Fruit fly (Drosophila melanogaster): ENCODE results near the gene dob.

Gene dob

DNA sequence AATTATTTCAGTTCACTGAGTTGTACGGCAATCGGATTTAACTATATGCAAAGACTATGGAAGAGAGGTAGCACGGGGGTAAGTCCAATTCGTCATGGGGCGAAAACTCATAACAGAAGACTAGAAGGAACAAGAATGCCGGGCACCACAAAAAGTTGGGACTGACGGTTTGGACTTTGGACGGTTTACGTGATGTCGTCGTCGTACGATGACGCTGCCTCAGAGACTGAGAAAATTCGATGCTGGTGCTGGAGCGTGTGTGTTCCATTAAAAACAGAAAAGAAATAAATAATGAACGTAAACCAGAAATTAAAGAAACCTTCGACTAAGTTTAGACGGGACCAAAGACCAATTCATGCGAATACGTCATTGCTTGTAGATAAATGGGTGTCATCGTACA is 13.1 kb downstream of the dob start (continued):
- no peak for TF ChIP-seq Sox102F (GFP tag; optimal IDR thresholded peaks at IDR 0.05)
- TF ChIP-seq Met (GFP tag; optimal IDR thresholded peaks at IDR 0.05): no peak
- peak; percentile 13 for TF ChIP-seq Lpt (GFP tag; optimal IDR thresholded peaks at IDR 0.05)
- no peak for TF ChIP-seq CG11902 (GFP tag; optimal IDR thresholded peaks at IDR 0.05)

DNA sequence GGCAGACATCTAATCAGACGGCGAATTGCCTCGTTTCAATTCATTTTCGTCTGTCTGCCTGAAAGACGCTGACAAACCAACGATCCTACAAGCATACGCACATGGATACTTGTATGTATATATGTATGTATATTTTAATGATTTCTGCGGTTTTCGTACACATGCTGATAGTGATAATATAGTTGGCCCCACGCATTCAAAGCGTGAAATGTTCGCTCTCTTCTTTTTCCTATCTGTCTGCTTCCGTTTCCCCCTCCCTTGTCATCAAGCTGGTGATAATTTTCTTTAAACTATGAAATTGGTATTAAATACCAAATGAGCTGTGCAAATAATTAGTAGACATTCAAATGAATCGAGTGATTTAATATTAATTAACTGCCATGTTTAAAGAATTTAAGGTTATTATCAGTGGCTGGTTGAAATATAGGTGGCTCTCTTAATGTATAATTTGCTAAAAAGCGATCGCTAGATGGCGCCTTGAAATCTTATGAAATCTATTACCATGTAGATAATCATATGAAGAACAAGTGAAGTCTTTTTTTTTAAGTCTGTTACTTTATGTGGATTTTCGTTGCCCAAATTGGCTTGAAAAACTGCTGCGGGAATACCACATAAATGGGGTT is 14.1 kb downstream of the dob start, which contains the start of gene CG33177:
CG33177 (plus strand) TSS at position 588 of the 623 bp plus-strand sequence.
- peak; percentile 29 for TF ChIP-seq esn (GFP tag; optimal IDR thresholded peaks at IDR 0.05)
- TF ChIP-seq CG15336 (GFP tag; IDR thresholded peaks at IDR 0.05): no peak
- TF ChIP-seq CG6854 (GFP tag; optimal IDR thresholded peaks at IDR 0.05): no peak
- no peak for TF ChIP-seq CG3032 (tag; optimal IDR thresholded peaks at IDR 0.05)
- no peak for TF ChIP-seq CG8632 (GFP tag; optimal IDR thresholded peaks at IDR 0.05)
- no peak for TF ChIP-seq eg (GFP tag; IDR thresholded peaks at IDR 0.05)
- TF ChIP-seq CG10631 (GFP tag; optimal IDR thresholded peaks at IDR 0.05): no peak
- no peak for TF ChIP-seq Sox15 (GFP tag; optimal IDR thresholded peaks at IDR 0.05)
- no peak for TF ChIP-seq CG7368 (GFP tag; optimal IDR thresholded peaks at IDR 0.05)
- TF ChIP-seq CG34406 (GFP tag; optimal IDR thresholded peaks at IDR 0.05): no peak
- peak; percentile 42 for TF ChIP-seq Hr39 (GFP tag; optimal IDR thresholded peaks at IDR 0.05)
- TF ChIP-seq vri (GFP tag; optimal IDR thresholded peaks at IDR 0.05): peak; percentile 37
- peak; percentile 36 for TF ChIP-seq cyc (GFP tag; optimal IDR thresholded peaks at IDR 0.05)
- TF ChIP-seq ss (GFP tag; optimal IDR thresholded peaks at IDR 0.05): no peak
- TF ChIP-seq fkh (GFP tag; optimal IDR thresholded peaks at IDR 0.05): peak; percentile 25
- peak; percentile 5 for TF ChIP-seq Met (GFP tag; optimal IDR thresholded peaks at IDR 0.05)
- no peak for TF ChIP-seq fd85E (GFP tag; optimal IDR thresholded peaks at IDR 0.05)
- TF ChIP-seq CG10669 (GFP tag; optimal IDR thresholded peaks at IDR 0.05): no peak
- TF ChIP-seq lz (GFP tag; optimal IDR thresholded peaks at IDR 0.05): peak; percentile 17
- TF ChIP-seq svp (GFP tag): peak; percentile 69
- no peak for TF ChIP-seq Lpt (GFP tag; optimal IDR thresholded peaks at IDR 0.05)
- peak; percentile 52 for TF ChIP-seq CG31627 (GFP tag; optimal IDR thresholded peaks at IDR 0.05)
- peak; percentile 45 for TF ChIP-seq Eip78C (GFP tag)
- TF ChIP-seq topi (GFP tag; optimal IDR thresholded peaks at IDR 0.05): peak; percentile 12
- no peak for TF ChIP-seq CG6163 (GFP tag; IDR thresholded peaks at IDR 0.05)
- no peak for TF ChIP-seq Smox (GFP tag; optimal IDR thresholded peaks at IDR 0.05)
- TF ChIP-seq CG4318 (GFP tag; optimal IDR thresholded peaks at IDR 0.05): no peak
- no peak for TF ChIP-seq salr (GFP tag; optimal IDR thresholded peaks at IDR 0.05)
- no peak for TF ChIP-seq CG11762 (GFP tag; optimal IDR thresholded peaks at IDR 0.05; ENCODE audit: insufficient read depth)
- peak; percentile 18 for TF ChIP-seq pdm3 (GFP tag; optimal IDR thresholded peaks at IDR 0.05)
- no peak for TF ChIP-seq CG8319 (GFP tag; optimal IDR thresholded peaks at IDR 0.05)
- TF ChIP-seq Eip75B (GFP tag; optimal IDR thresholded peaks at IDR 0.05): no peak
- no peak for TF ChIP-seq CG1621 (tag; optimal IDR thresholded peaks at IDR 0.05)

DNA sequence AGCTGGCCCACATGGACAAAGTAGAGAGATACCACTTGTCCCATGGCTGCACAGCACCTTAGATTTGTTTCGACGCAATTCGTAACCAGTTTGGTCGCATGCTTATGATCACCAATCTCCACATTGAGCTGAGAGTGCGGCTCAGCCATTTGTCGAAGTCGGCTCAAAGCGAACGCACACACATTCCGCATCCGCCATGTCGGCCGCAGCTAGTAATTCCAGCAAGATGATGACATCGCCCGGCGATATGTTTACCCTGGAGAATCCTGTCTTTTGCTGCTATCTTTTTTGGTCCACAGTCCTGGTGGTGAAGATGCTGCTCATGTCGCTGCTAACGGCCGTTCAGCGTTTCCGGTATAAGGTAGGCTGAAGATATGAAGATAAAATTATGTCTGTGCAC is 15.9 kb downstream of the dob start, which contains the start of gene CG33178:
CG33178 (plus strand) TSS at position 147 of the 400 bp plus-strand sequence.
- TF ChIP-seq salr (GFP tag; optimal IDR thresholded peaks at IDR 0.05) (no peak), CG3032 (tag; optimal IDR thresholded peaks at IDR 0.05) (no peak), eg (GFP tag; IDR thresholded peaks at IDR 0.05) (peak; percentile 16; the same call in 1 of the 3 replicates), CG6276 (GFP tag; optimal IDR thresholded peaks at IDR 0.05) (no peak)

DNA sequence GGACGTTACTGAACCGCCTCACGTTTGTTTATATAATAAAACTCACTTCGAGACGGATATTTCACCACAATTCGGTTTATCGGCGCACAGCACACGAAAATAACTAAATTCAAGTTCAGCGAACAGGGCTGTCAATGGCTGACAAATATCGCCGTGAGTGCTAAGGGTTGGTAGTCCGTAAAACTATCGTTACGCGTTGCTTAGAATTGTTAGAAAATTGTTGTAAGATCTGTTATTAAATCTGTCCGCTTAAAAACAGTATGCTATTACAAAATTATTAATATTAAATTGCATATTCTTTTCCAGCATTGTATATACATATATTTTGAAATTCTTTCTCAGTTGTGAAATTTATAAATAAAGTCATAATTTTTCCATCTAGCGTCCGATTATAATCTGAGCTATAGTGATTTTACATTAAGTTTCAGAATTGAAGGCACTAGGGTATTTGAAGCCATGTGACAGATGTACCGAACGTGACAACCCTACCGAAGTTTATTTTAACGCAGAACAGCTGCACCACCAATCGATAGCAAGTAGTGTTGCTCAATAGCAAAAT is 17.9 kb downstream of the dob start, which contains the start of gene Cox17:
Cox17 (minus strand) TSS at position 120 of the 559 bp plus-strand sequence.
- TF ChIP-seq CG7368 (GFP tag; optimal IDR thresholded peaks at IDR 0.05) (peak; percentile 25), Lpt (GFP tag; optimal IDR thresholded peaks at IDR 0.05) (peak; percentile 68), CG3919 (GFP tag; optimal IDR thresholded peaks at IDR 0.05) (peak; percentile 77), CG6808 (GFP tag; optimal IDR thresholded peaks at IDR 0.05) (peak; percentile 80), CG6276 (GFP tag; optimal IDR thresholded peaks at IDR 0.05) (peak; percentile 72), spab (GFP tag; optimal IDR thresholded peaks at IDR 0.05) (peak; percentile 59), Hr39 (GFP tag; optimal IDR thresholded peaks at IDR 0.05) (peak; percentile 76), CG15336 (GFP tag; IDR thresholded peaks at IDR 0.05) (peak; percentile 56), Blimp-1 (GFP tag; optimal IDR thresholded peaks at IDR 0.05) (peak; percentile 58), CG9139 (GFP tag; optimal IDR thresholded peaks at IDR 0.05) (no peak), Sox14 (GFP tag; optimal IDR thresholded peaks at IDR 0.05) (peak; percentile 80), CG4318 (GFP tag; optimal IDR thresholded peaks at IDR 0.05) (peak; percentile 75), CG11294 (GFP tag; IDR thresholded peaks at IDR 0.05) (peak; percentile 60; the same call in 1 of the 2 replicates), CG10669 (GFP tag; optimal IDR thresholded peaks at IDR 0.05) (peak; percentile 67), Sox102F (GFP tag; optimal IDR thresholded peaks at IDR 0.05) (peak; percentile 74), dac (GFP tag; optimal IDR thresholded peaks at IDR 0.05) (peak; percentile 44), CG34406 (GFP tag; optimal IDR thresholded peaks at IDR 0.05) (peak; percentile 78), CG6163 (GFP tag; IDR thresholded peaks at IDR 0.05) (0 out of 3 replicates have a peak, but pooled peaks have one; percentile 42)

Measured in whole organism, prepupa.